Fruit fly (Drosophila melanogaster) whole organism, embryonic: ENCODE data around the gene CG17780.

Source experiments
- Bteb2 ChIP-seq: fragments of 200-800 bp; sonication (Bioruptor generic); optimal IDR thresholded peaks from 2 replicates; lab custom pipeline; 2016; ENCODE audit warnings: missing biosample characterization, missing genetic modification characterization
- CG31388 ChIP-seq: fragments of 200-800 bp; sonication (Bioruptor generic); optimal IDR thresholded peaks from 2 replicates; lab custom pipeline; 2016; ENCODE audit warnings: missing biosample characterization, missing genetic modification characterization
- Hr51 ChIP-seq, 2 experiments: fragments of 200-800 bp; sonication (Bioruptor generic); optimal IDR thresholded peaks; 2 replicates in 1 of 2; 3 replicates in 1 of 2; lab custom pipeline; 2016 to 2018; ENCODE audit warnings: missing biosample characterization in 2 of 2, missing genetic modification characterization in 2 of 2, mild to moderate bottlenecking in 1 of 2, moderate library complexity in 1 of 2
- Hr78 ChIP-seq, 2 experiments: fragments of 200-800 bp in 1 of 2; fragments of >200 bp in 1 of 2; sonication (Bioruptor generic) in 1 of 2; optimal IDR thresholded peaks; 2 replicates each; lab custom pipeline; 2017 to 2019; ENCODE audit warnings: missing biosample characterization in 2 of 2, missing genetic modification characterization in 2 of 2, mild to moderate bottlenecking in 1 of 2, moderate library complexity in 1 of 2
- Pdp1 ChIP-seq, 2 experiments: fragments of 200-800 bp; sonication (Bioruptor generic); optimal IDR thresholded peaks; 3 replicates each; lab custom pipeline; 2016; ENCODE audit warnings: missing biosample characterization in 2 of 2, missing genetic modification characterization in 2 of 2, mild to moderate bottlenecking in 1 of 2, moderate library complexity in 1 of 2
- Sry-β ChIP-seq: fragments of 200-800 bp; sonication (Bioruptor generic); optimal IDR thresholded peaks from 2 replicates; lab custom pipeline; 2018; ENCODE audit warnings: missing biosample characterization, mild to moderate bottlenecking, missing genetic modification characterization, moderate library complexity
- abd-A ChIP-seq: fragments of 200-800 bp; sonication (Bioruptor generic); optimal IDR thresholded peaks from 3 replicates; lab custom pipeline; 2019; ENCODE audit warnings: missing biosample characterization, mild to moderate bottlenecking, missing genetic modification characterization, moderate library complexity
- amos ChIP-seq: fragments of 200-800 bp; sonication (Bioruptor generic); IDR thresholded peaks from 2 replicates; pipeline ENCODE4 v1.3.6; 2022; ENCODE audit warnings: missing biosample characterization, missing genetic modification characterization; ENCODE audit not compliant: partially characterized antibody
- onecut ChIP-seq: fragments of 200-800 bp; sonication (Bioruptor generic); IDR thresholded peaks from 2 replicates; pipeline ENCODE4 v1.3.6; 2022; ENCODE audit warnings: missing biosample characterization, missing genetic modification characterization
- pum ChIP-seq: fragments of 200-800 bp; sonication (Bioruptor generic); optimal IDR thresholded peaks from 2 replicates; lab custom pipeline; 2016; ENCODE audit warnings: missing biosample characterization, missing genetic modification characterization
- slou ChIP-seq: fragments of 200-800 bp; sonication (Bioruptor generic); optimal IDR thresholded peaks from 3 replicates; lab custom pipeline; 2016; ENCODE audit warnings: missing biosample characterization, missing genetic modification characterization

DNA sequence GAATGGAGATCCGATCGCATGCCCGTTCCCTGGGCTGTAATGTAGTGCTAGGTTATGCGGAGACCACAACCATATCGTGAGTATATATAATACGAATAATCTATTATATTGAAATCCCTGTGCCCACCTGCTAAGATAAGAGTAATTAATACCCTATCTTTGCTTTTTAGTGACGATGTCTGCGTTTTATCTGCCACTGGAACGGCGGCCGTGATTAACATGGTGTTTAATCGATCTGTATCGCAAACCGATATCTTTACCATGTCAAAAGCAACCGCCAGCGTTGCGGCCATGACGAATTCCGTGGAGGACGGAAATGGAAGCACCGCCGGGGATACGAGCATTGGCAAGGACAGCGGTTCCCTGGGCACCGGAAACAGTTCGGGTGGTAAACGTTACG lies 31.4 kb downstream of the CG17780 start:
- TF ChIP-seq Hr78 (GFP tag; optimal IDR thresholded peaks at IDR 0.05; lab: Kevin White, UChicago) = no peak
- no peak for TF ChIP-seq CG31388 (GFP tag; lab: Kevin White, UChicago)
- no peak for TF ChIP-seq slou (GFP tag; lab: Kevin White, UChicago)
- TF ChIP-seq Pdp1 (GFP tag; optimal IDR thresholded peaks at IDR 0.05; lab: Kevin White, UChicago) = no peak
- no peak for TF ChIP-seq amos (GFP tag; lab: Robert Waterston, UW)
- no peak for TF ChIP-seq pum (GFP tag; lab: Kevin White, UChicago)
- TF ChIP-seq Hr51 (GFP tag; optimal IDR thresholded peaks at IDR 0.05; lab: Kevin White, UChicago) = no peak
- TF ChIP-seq Bteb2 (GFP tag; lab: Kevin White, UChicago) = no peak
- TF ChIP-seq abd-A (tag; lab: Kevin White, UChicago) = no peak
- TF ChIP-seq onecut (GFP tag; lab: Robert Waterston, UW) = no peak
- no peak for TF ChIP-seq Sry-β (GFP tag; lab: Kevin White, UChicago)
